Worm (Caenorhabditis elegans): ENCODE measurements around the gene C14A4.9.

The C14A4.9 gene

DNA sequence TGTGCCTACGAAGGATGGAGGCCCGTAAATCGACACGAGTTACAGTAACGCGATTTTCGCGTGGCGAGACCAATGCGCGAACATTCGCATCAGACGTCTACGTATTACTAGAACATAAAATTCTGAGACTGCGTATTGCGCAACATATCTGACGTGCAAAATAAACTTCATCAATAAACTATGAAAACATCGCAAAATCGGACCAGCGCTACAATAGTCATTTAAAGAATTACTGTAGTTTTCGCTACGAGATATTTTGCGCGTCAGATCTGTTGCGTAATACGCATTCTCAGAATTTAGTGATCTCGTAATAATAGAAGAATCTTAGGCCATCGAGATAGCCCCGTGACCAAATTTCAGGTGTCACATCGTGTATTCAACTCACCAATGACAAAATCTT lies 4.8 kb upstream of the C14A4.9 start:
- TF ChIP-seq sox-2 (GFP tag; IDR thresholded peaks at IDR 0.05) (no peak), hlh-6 (tag; optimal IDR thresholded peaks at IDR 0.05) (no peak), ceh-31 (tag; optimal IDR thresholded peaks at IDR 0.05) (no peak), pqm-1 (tag; optimal IDR thresholded peaks at IDR 0.05) (no peak), rnt-1 (tag; optimal IDR thresholded peaks at IDR 0.05) (no peak), ama-1 (optimal IDR thresholded peaks at IDR 0.05) (no peak), gmeb-2 (tag; optimal IDR thresholded peaks at IDR 0.05) (no peak), elt-4 (tag; optimal IDR thresholded peaks at IDR 0.05) (no peak), ceh-14 (tag; optimal IDR thresholded peaks at IDR 0.05) (no peak), ets-4 (tag; optimal IDR thresholded peaks at IDR 0.05) (no peak), unc-42 (tag; optimal IDR thresholded peaks at IDR 0.05) (no peak), pax-1 (tag; optimal IDR thresholded peaks at IDR 0.05) (no peak)

DNA sequence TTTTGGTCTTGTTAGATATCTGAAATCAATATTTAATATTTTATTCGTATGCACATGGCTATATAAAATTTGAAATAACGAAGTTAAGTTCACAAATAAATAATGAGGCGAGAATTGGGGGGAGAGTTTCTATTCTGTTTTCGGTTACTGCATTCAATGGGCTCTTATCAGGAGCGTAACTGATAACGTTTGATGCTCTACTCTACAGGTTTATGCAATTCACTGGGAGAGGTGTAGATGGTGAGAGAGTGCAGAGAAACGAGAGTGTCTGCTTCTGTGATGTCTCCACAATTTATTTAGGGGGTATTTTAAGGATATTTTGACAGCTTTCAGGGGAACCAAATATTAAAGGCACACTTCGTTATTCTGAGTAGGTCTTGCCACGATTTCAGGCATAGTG lies 4.4 kb upstream of the C14A4.9 start, which contains the start of gene C14A4.6:
C14A4.6 (minus strand) TSS at position 19 of the 400 bp plus-strand sequence.
- TF ChIP-seq elt-2 (tag; optimal IDR thresholded peaks at IDR 0.05), result peak; percentile 94
- no peak for TF ChIP-seq pat-9 (tag; optimal IDR thresholded peaks at IDR 0.05)
- no peak for TF ChIP-seq ets-4 (tag; optimal IDR thresholded peaks at IDR 0.05)
- no peak for TF ChIP-seq gmeb-2 (tag; optimal IDR thresholded peaks at IDR 0.05)
- no peak for TF ChIP-seq mec-3 (tag; optimal IDR thresholded peaks at IDR 0.05; ENCODE audit: borderline replicate concordance)
- no peak for TF ChIP-seq ceh-18 (tag; optimal IDR thresholded peaks at IDR 0.05)

ce11 chrII:10596462-10596861 lies 2.7 kb upstream of the C14A4.9 start, which contains the start of gene C14A4.7:
TSS of gene C14A4.7 (minus strand) at chrII:10596562.
- no peak for TF ChIP-seq ceh-14 (tag; optimal IDR thresholded peaks at IDR 0.05)
- no peak for TF ChIP-seq T23F11.4 (GFP tag; optimal IDR thresholded peaks at IDR 0.05)
- no peak for TF ChIP-seq pax-1 (tag; optimal IDR thresholded peaks at IDR 0.05)
- no peak for TF ChIP-seq Y22D7AL.16 (tag; optimal IDR thresholded peaks at IDR 0.05)
- no peak for TF ChIP-seq C08G9.2 (tag; optimal IDR thresholded peaks at IDR 0.05)
- TF ChIP-seq pag-3 (tag; optimal IDR thresholded peaks at IDR 0.05; ENCODE audit: borderline replicate concordance), result no peak
- TF ChIP-seq ttx-3 (tag; optimal IDR thresholded peaks at IDR 0.05), result no peak
- no peak for TF ChIP-seq fax-1 (tag; optimal IDR thresholded peaks at IDR 0.05)
- TF ChIP-seq ahr-1 (tag; optimal IDR thresholded peaks at IDR 0.05), result no peak

- TF ChIP-seq nhr-11 (tag; optimal IDR thresholded peaks at IDR 0.05), result no peak
- TF ChIP-seq nhr-232 (tag; optimal IDR thresholded peaks at IDR 0.05), result no peak
- no peak for TF ChIP-seq ceh-9 (tag; optimal IDR thresholded peaks at IDR 0.05)
- TF ChIP-seq K09A11.1 (tag; optimal IDR thresholded peaks at IDR 0.05; ENCODE audit: insufficient read depth), result no peak
Measured at ce11 chrII:10598039-10598438, 1.1 kb upstream of the C14A4.9 start, which contains the start of gene C14A4.8. TSS of gene C14A4.8 (minus strand) at chrII:10598139.

ce11 chrII:10602184-10602583 lies 3.0 kb downstream of the C14A4.9 start, which contains the start of gene srv-2:
TSS of gene srv-2 (minus strand) at chrII:10602284.
- TF ChIP-seq sdc-2 (tag; optimal IDR thresholded peaks at IDR 0.05) (no peak), nhr-232 (tag; optimal IDR thresholded peaks at IDR 0.05) (no peak), sox-4 (tag; optimal IDR thresholded peaks at IDR 0.05) (no peak), pag-3 (tag; optimal IDR thresholded peaks at IDR 0.05; ENCODE audit: borderline replicate concordance) (no peak), pax-1 (tag; optimal IDR thresholded peaks at IDR 0.05) (no peak), hlh-13 (GFP tag; optimal IDR thresholded peaks at IDR 0.05) (no peak), sox-2 (GFP tag; IDR thresholded peaks at IDR 0.05) (no peak), C38D4.7 (GFP tag; optimal IDR thresholded peaks at IDR 0.05) (no peak), eyg-1 (tag; optimal IDR thresholded peaks at IDR 0.05) (no peak), ceh-24 (tag; optimal IDR thresholded peaks at IDR 0.05) (no peak), pros-1 (tag; optimal IDR thresholded peaks at IDR 0.05) (no peak), ceh-30 (tag; optimal IDR thresholded peaks at IDR 0.05) (no peak), tbx-7 (tag; optimal IDR thresholded peaks at IDR 0.05) (no peak)

Measured in whole organism, late embryonic.